Fruit fly (Drosophila melanogaster) S2 (cell line): ENCODE results near the gene Kaz-m1.

ENCODE experiments used
- CG8478 ChIP-seq: fragments of >200 bp; optimal IDR thresholded peaks from 2 replicates; lab custom pipeline; 2018
- CTCF ChIP-seq, 2 experiments: fragments of >200 bp; optimal IDR thresholded peaks; 2 replicates each; lab custom pipeline; 2018

DNA sequence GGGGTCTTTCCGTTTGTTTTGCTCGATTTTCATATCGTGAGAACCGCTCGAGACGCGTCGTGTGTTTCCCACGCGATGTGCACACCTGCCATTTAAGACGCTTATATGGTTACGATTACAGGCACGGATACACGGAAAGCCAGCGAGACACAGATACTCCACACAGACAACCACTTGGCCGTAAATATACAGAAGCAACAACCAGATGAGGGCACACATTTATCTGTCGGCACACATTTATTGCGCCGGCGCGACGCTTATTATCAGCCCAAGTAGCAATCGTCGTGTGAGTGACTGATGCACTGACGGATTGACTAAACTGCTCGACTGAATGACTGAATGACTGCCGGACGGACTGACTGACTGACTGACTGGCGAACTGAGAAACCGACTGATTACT, 16.0 kb downstream of the Kaz-m1 start:
- no peak for TF ChIP-seq CTCF (optimal IDR thresholded peaks at IDR 0.05; lab: Kevin White, UChicago)
- TF ChIP-seq CG8478 (lab: Kevin White, UChicago): no peak
